Worm (Caenorhabditis elegans): ENCODE measurements around the gene flp-16.

DNA sequence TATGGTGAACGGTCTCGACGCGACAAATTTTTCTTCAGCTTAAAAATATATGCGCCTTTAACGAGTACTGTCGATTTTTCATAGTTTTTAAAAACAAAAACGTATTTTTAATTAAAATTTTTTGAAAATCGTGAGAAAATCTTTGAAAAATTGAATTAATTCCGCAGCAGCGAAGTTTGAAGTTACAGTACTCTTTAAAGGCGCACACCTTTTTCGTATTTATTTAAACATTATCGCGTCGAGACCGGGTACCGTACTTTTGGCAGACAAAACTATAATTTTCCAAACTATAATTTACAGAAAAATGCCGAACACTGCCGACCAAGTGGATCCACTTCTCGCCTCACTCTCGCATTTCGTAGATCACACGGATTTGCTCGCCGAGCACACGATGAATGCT lies 19.3 kb upstream of the flp-16 start, which contains the start of gene F15D4.2:
- TF ChIP-seq unc-39 (tag; optimal IDR thresholded peaks at IDR 0.05) (no peak), elt-3 (tag; optimal IDR thresholded peaks at IDR 0.05) (no peak), nhr-76 (tag; optimal IDR thresholded peaks at IDR 0.05) (no peak), lsy-2 (tag; optimal IDR thresholded peaks at IDR 0.05) (no peak), ham-2 (GFP tag; optimal IDR thresholded peaks at IDR 0.05) (no peak), drap-1 (GFP tag; optimal IDR thresholded peaks at IDR 0.05) (no peak), M03D4.4 (tag; optimal IDR thresholded peaks at IDR 0.05) (no peak), zip-8 (tag; optimal IDR thresholded peaks at IDR 0.05) (no peak), unc-62 (GFP tag; optimal IDR thresholded peaks at IDR 0.05) (no peak), lin-13 (tag; optimal IDR thresholded peaks at IDR 0.05) (no peak), mep-1 (tag; optimal IDR thresholded peaks at IDR 0.05) (no peak), pha-4 (tag; optimal IDR thresholded peaks at IDR 0.05) (no peak)

Measured in whole organism, mixed stage, embryonic.